Fruit fly (Drosophila melanogaster) whole organism, prepupa: ENCODE measurements around the gene Pvf2.

Source experiments
- CG10669 ChIP-seq: fragments of 200-800 bp; sonication (Bioruptor generic); optimal IDR thresholded peaks from 3 replicates; lab custom pipeline; 2018; ENCODE audit warnings: missing biosample characterization, mild to moderate bottlenecking, missing genetic modification characterization, moderate library complexity
- CG11762 ChIP-seq: fragments of 200-800 bp; sonication (Bioruptor generic); optimal IDR thresholded peaks from 3 replicates; lab custom pipeline; 2016; ENCODE audit warnings: missing biosample characterization, missing genetic modification characterization; ENCODE audit not compliant: insufficient read depth
- CG11902 ChIP-seq: fragments of 200-800 bp; sonication (Bioruptor generic); optimal IDR thresholded peaks from 3 replicates; lab custom pipeline; 2016; ENCODE audit warnings: missing biosample characterization, missing genetic modification characterization
- CG15336 ChIP-seq: fragments of 200-800 bp; sonication (Bioruptor generic); IDR thresholded peaks from 2 replicates; pipeline ENCODE4 v1.3.6; 2022; ENCODE audit warnings: missing biosample characterization, missing genetic modification characterization
- CG1621 ChIP-seq: fragments of 200-800 bp; sonication (Bioruptor generic); optimal IDR thresholded peaks from 3 replicates; lab custom pipeline; 2018; ENCODE audit warnings: missing biosample characterization, mild to moderate bottlenecking, missing genetic modification characterization
- CG16779 ChIP-seq: fragments of 200-800 bp; sonication (Bioruptor generic); optimal IDR thresholded peaks from 3 replicates; lab custom pipeline; 2017; ENCODE audit warnings: missing biosample characterization, mild to moderate bottlenecking, missing genetic modification characterization
- CG3032 ChIP-seq: fragments of 200-800 bp; optimal IDR thresholded peaks from 2 replicates; lab custom pipeline; 2019; ENCODE audit warnings: missing biosample characterization, mild to moderate bottlenecking, missing genetic modification characterization, moderate library complexity
- CG31627 ChIP-seq: fragments of 200-800 bp; sonication (Bioruptor generic); optimal IDR thresholded peaks from 3 replicates; lab custom pipeline; 2016; ENCODE audit warnings: missing biosample characterization, missing genetic modification characterization
- CG3919 ChIP-seq: fragments of 200-800 bp; sonication (Bioruptor generic); optimal IDR thresholded peaks from 3 replicates; lab custom pipeline; 2016; ENCODE audit warnings: missing biosample characterization, missing genetic modification characterization
- CG6163 ChIP-seq: fragments of 200-800 bp; sonication (Bioruptor generic); IDR thresholded peaks from 3 replicates; pipeline ENCODE4 v1.3.6; 2022; ENCODE audit warnings: missing biosample characterization, missing genetic modification characterization
- CG6792 ChIP-seq: fragments of 200-800 bp; sonication (Bioruptor generic); optimal IDR thresholded peaks from 3 replicates; lab custom pipeline; 2016; ENCODE audit warnings: missing biosample characterization, missing genetic modification characterization
- CG6808 ChIP-seq: fragments of 200-800 bp; sonication (Bioruptor generic); optimal IDR thresholded peaks from 3 replicates; lab custom pipeline; 2017; ENCODE audit warnings: missing biosample characterization, missing genetic modification characterization, mild to moderate bottlenecking, moderate library complexity, missing genetic modification reagents
- CG6854 ChIP-seq: fragments of 200-800 bp; sonication (Bioruptor generic); optimal IDR thresholded peaks from 2 replicates; lab custom pipeline; 2017; ENCODE audit warnings: missing biosample characterization, mild to moderate bottlenecking, missing genetic modification characterization
- CG8119 ChIP-seq: fragments of 200-800 bp; sonication (Bioruptor generic); IDR thresholded peaks from 3 replicates; pipeline ENCODE4 v1.3.6; 2022; ENCODE audit warnings: missing biosample characterization, missing genetic modification characterization
- CG8319 ChIP-seq: fragments of 200-800 bp; sonication (Bioruptor generic); optimal IDR thresholded peaks from 3 replicates; lab custom pipeline; 2016; ENCODE audit warnings: missing biosample characterization, missing genetic modification characterization
- CG8632 ChIP-seq: fragments of 200-800 bp; sonication (Bioruptor generic); optimal IDR thresholded peaks from 3 replicates; lab custom pipeline; 2016; ENCODE audit warnings: missing biosample characterization, missing genetic modification characterization
- CG9139 ChIP-seq: fragments of 200-800 bp; sonication (Bioruptor generic); optimal IDR thresholded peaks from 3 replicates; lab custom pipeline; 2017; ENCODE audit warnings: missing biosample characterization, mild to moderate bottlenecking, missing genetic modification characterization
- Eip78C ChIP-seq: fragments of 200-800 bp; sonication (Bioruptor generic); peaks from one replicate; lab custom pipeline; 2016; ENCODE audit warnings: missing biosample characterization, missing genetic modification characterization
- Eip93F ChIP-seq: fragments of 200-800 bp; sonication (Bioruptor generic); optimal IDR thresholded peaks from 2 replicates; lab custom pipeline; 2016; ENCODE audit warnings: missing biosample characterization, mild to moderate bottlenecking, missing genetic modification characterization
- Ets96B ChIP-seq: fragments of 200-800 bp; optimal IDR thresholded peaks from 2 replicates; lab custom pipeline; 2019; ENCODE audit warnings: missing biosample characterization, mild to moderate bottlenecking, missing genetic modification characterization, moderate library complexity
- Gug ChIP-seq: fragments of 200-800 bp; sonication (Bioruptor generic); IDR thresholded peaks from 2 replicates; pipeline ENCODE4 v1.3.6; 2022; ENCODE audit warnings: missing biosample characterization, missing genetic modification characterization
- Hr39 ChIP-seq: fragments of 200-800 bp; sonication (Bioruptor generic); optimal IDR thresholded peaks from 2 replicates; lab custom pipeline; 2016; ENCODE audit warnings: missing biosample characterization, missing genetic modification characterization
- Hr4 ChIP-seq: fragments of 200-800 bp; sonication (Bioruptor generic); optimal IDR thresholded peaks from 3 replicates; lab custom pipeline; 2016; ENCODE audit warnings: missing biosample characterization, missing genetic modification characterization
- Lpt ChIP-seq: fragments of 200-800 bp; sonication (Bioruptor generic); optimal IDR thresholded peaks from 3 replicates; lab custom pipeline; 2016; ENCODE audit warnings: missing biosample characterization, missing genetic modification characterization
- Smox ChIP-seq: fragments of 200-800 bp; sonication (Bioruptor generic); optimal IDR thresholded peaks from 3 replicates; lab custom pipeline; 2016; ENCODE audit warnings: missing biosample characterization, missing genetic modification characterization
- Sox102F ChIP-seq: fragments of 200-800 bp; sonication (Bioruptor generic); optimal IDR thresholded peaks from 2 replicates; lab custom pipeline; 2016; ENCODE audit warnings: missing biosample characterization, mild to moderate bottlenecking, missing genetic modification characterization
- Sox14 ChIP-seq: fragments of 200-800 bp; sonication (Bioruptor generic); optimal IDR thresholded peaks from 3 replicates; lab custom pipeline; 2016; ENCODE audit warnings: missing biosample characterization, missing genetic modification characterization
- cyc ChIP-seq: fragments of 200-800 bp; sonication (Bioruptor generic); optimal IDR thresholded peaks from 3 replicates; lab custom pipeline; 2016; ENCODE audit warnings: missing biosample characterization, missing genetic modification characterization
- dsx ChIP-seq: fragments of 200-800 bp; optimal IDR thresholded peaks from 3 replicates; lab custom pipeline; 2019; ENCODE audit warnings: missing biosample characterization, mild to moderate bottlenecking, missing genetic modification characterization, moderate library complexity; ENCODE audit not compliant: poor library complexity, severe bottlenecking
- eg ChIP-seq: fragments of 200-800 bp; sonication (Bioruptor generic); IDR thresholded peaks from 3 replicates; pipeline ENCODE4 v1.3.6; 2022; ENCODE audit warnings: missing biosample characterization, missing genetic modification characterization
- esn ChIP-seq: fragments of 200-800 bp; sonication (Bioruptor generic); optimal IDR thresholded peaks from 2 replicates; lab custom pipeline; 2016; ENCODE audit warnings: missing biosample characterization, mild to moderate bottlenecking, missing genetic modification characterization, moderate library complexity
- fkh ChIP-seq: fragments of 200-800 bp; sonication (Bioruptor generic); optimal IDR thresholded peaks from 3 replicates; lab custom pipeline; 2017; ENCODE audit warnings: missing biosample characterization, mild to moderate bottlenecking, missing genetic modification characterization, moderate library complexity
- lz ChIP-seq: fragments of 200-800 bp; sonication (Bioruptor generic); optimal IDR thresholded peaks from 3 replicates; lab custom pipeline; 2016; ENCODE audit warnings: missing biosample characterization, missing genetic modification characterization
- pdm3 ChIP-seq: fragments of 200-800 bp; sonication (Bioruptor generic); optimal IDR thresholded peaks from 3 replicates; lab custom pipeline; 2016; ENCODE audit warnings: missing biosample characterization, missing genetic modification characterization
- salr ChIP-seq, 2 experiments: fragments of 200-800 bp; sonication (Bioruptor generic); optimal IDR thresholded peaks; 3 replicates each; lab custom pipeline; 2016 to 2018; ENCODE audit warnings: missing biosample characterization in 2 of 2, missing genetic modification characterization in 2 of 2, mild to moderate bottlenecking in 1 of 2
- spab ChIP-seq: fragments of 200-800 bp; sonication (Bioruptor generic); optimal IDR thresholded peaks from 2 replicates; lab custom pipeline; 2017; ENCODE audit warnings: missing biosample characterization, mild to moderate bottlenecking, missing genetic modification characterization, missing genetic modification reagents
- ss ChIP-seq, 2 experiments: fragments of 200-800 bp; sonication (Bioruptor generic); optimal IDR thresholded peaks; 2 replicates in 1 of 2; 3 replicates in 1 of 2; lab custom pipeline; 2017 to 2018; ENCODE audit warnings: mild to moderate bottlenecking in 2 of 2, missing biosample characterization in 2 of 2, missing genetic modification characterization in 2 of 2, moderate library complexity in 1 of 2
- svp ChIP-seq: fragments of 200-800 bp; sonication (Bioruptor generic); peaks from one replicate; lab custom pipeline; 2016; ENCODE audit warnings: missing biosample characterization, missing genetic modification characterization
- topi ChIP-seq: fragments of 200-800 bp; sonication (Bioruptor generic); optimal IDR thresholded peaks from 3 replicates; lab custom pipeline; 2016; ENCODE audit warnings: missing biosample characterization, missing genetic modification characterization
- vri ChIP-seq: fragments of 200-800 bp; sonication (Bioruptor generic); optimal IDR thresholded peaks from 3 replicates; lab custom pipeline; 2016; ENCODE audit warnings: missing biosample characterization, mild to moderate bottlenecking, missing genetic modification characterization

Pvf2 gene

dm6 chr2L:7049009-7049647 is 35.3 kb downstream of the Pvf2 start:
- TF ChIP-seq dsx (GFP tag; lab: Kevin White, UChicago) (peak; percentile 46), cyc (GFP tag; lab: Kevin White, UChicago) (no peak), Lpt (GFP tag; lab: Kevin White, UChicago) (peak; percentile 9), CG9139 (peak; percentile 66), CG31627 (GFP tag; lab: Kevin White, UChicago) (peak; percentile 5), Hr39 (GFP tag; lab: Kevin White, UChicago) (peak; percentile 19), CG6792 (GFP tag; lab: Kevin White, UChicago) (peak; percentile 5), CG8319 (GFP tag; lab: Kevin White, UChicago) (no peak), CG11902 (GFP tag; lab: Kevin White, UChicago) (no peak), Eip78C (peak; percentile 85), CG3032 (tag; lab: Kevin White, UChicago) (no peak), lz (GFP tag; lab: Kevin White, UChicago) (peak; percentile 20), CG10669 (peak; percentile 20), esn (GFP tag; lab: Kevin White, UChicago) (peak; percentile 15), ss (GFP tag; optimal IDR thresholded peaks at IDR 0.05; lab: Kevin White, UChicago) (peak; percentile 42 to 68), svp (GFP tag; lab: Kevin White, UChicago) (no peak), CG3919 (peak; percentile 16), fkh (peak; percentile 94), topi (GFP tag; lab: Kevin White, UChicago) (no peak), Eip93F (GFP tag; lab: Kevin White, UChicago) (peak; percentile 21), CG1621 (tag; lab: Kevin White, UChicago) (peak; percentile 30), pdm3 (GFP tag; lab: Kevin White, UChicago) (no peak), CG8119 (GFP tag; lab: Robert Waterston, UW) (peak; percentile 41; the same call in 1 of the 3 replicates), CG16779 (tag; lab: Kevin White, UChicago) (peak; percentile 69), CG6808 (peak; percentile 55), eg (GFP tag; lab: Robert Waterston, UW) (peak; percentile 30; the same call in 1 of the 3 replicates), salr (GFP tag; optimal IDR thresholded peaks at IDR 0.05; lab: Kevin White, UChicago) (peak in 1 of 2 experiments; percentile 13), Sox102F (GFP tag; lab: Kevin White, UChicago) (peak; percentile 51), Smox (no peak), vri (peak; percentile 85), CG6163 (GFP tag; lab: Robert Waterston, UW) (peak; percentile 37; the same call in 1 of the 3 replicates), CG6854 (GFP tag; lab: Kevin White, UChicago) (peak; percentile 85), spab (GFP tag; lab: Kevin White, UChicago) (peak; percentile 2), Sox14 (GFP tag; lab: Kevin White, UChicago) (peak; percentile 26), Gug (GFP tag; lab: Robert Waterston, UW) (no peak; the same call in 1 of the 2 replicates), CG11762 (GFP tag; lab: Kevin White, UChicago) (no peak), Ets96B (no peak), CG8632 (no peak), CG15336 (GFP tag; lab: Robert Waterston, UW) (peak; percentile 45; the same call in 1 of the 2 replicates), Hr4 (GFP tag; lab: Kevin White, UChicago) (peak; percentile 18)

- no peak for TF ChIP-seq CG31627 (GFP tag; lab: Kevin White, UChicago)
- peak; percentile 55 for TF ChIP-seq fkh
These were observed 36.7 kb downstream of the Pvf2 start for dm6 chr2L:7047703-7048102.
